Worm (Caenorhabditis elegans) whole organism, early embryonic: ENCODE results near the gene F21G4.6.

ENCODE experiments used
- B0310.2 ChIP-seq: sonication (generic microtip); optimal IDR thresholded peaks from 2 replicates; lab custom pipeline; 2016; ENCODE audit warnings: mild to moderate bottlenecking, missing genetic modification characterization, missing compliant biosample characterization
- F13C5.2 ChIP-seq: sonication (generic microtip); optimal IDR thresholded peaks from 2 replicates; lab custom pipeline; 2017; ENCODE audit warnings: mild to moderate bottlenecking, missing genetic modification characterization, inconsistent platforms, missing compliant biosample characterization
- aly-1 ChIP-seq: sonication (generic microtip); optimal IDR thresholded peaks from 2 replicates; lab custom pipeline; 2016; ENCODE audit warnings: missing genetic modification characterization, missing compliant biosample characterization
- ama-1 ChIP-seq: fragments of 150-350 bp; optimal IDR thresholded peaks from 2 replicates; lab custom pipeline; 2014
- ceh-13 ChIP-seq: fragments of 200-800 bp; sonication (Bioruptor generic); optimal IDR thresholded peaks from 2 replicates; lab custom pipeline; 2018; ENCODE audit warnings: mild to moderate bottlenecking, missing genetic modification characterization, missing compliant biosample characterization
- ceh-36 ChIP-seq: sonication (generic microtip); optimal IDR thresholded peaks from 2 replicates; lab custom pipeline; 2016; ENCODE audit warnings: missing genetic modification characterization, inconsistent platforms, missing compliant biosample characterization
- ets-7 ChIP-seq: sonication (generic microtip); optimal IDR thresholded peaks from 2 replicates; lab custom pipeline; 2016; ENCODE audit warnings: missing genotype, missing genetic modification characterization, missing compliant biosample characterization
- flt-1 ChIP-seq: fragments of 200-800 bp; sonication (Bioruptor generic); IDR thresholded peaks from 2 replicates; pipeline ENCODE4 v1.3.6; 2022; ENCODE audit warnings: missing genetic modification characterization, missing compliant biosample characterization
- hmbx-1 ChIP-seq: sonication (generic microtip); optimal IDR thresholded peaks from 2 replicates; lab custom pipeline; 2016; ENCODE audit warnings: mild to moderate bottlenecking, missing genetic modification characterization, missing compliant biosample characterization
- hmg-4 ChIP-seq: fragments of 200-800 bp; sonication (Bioruptor generic); optimal IDR thresholded peaks from 2 replicates; lab custom pipeline; 2018; ENCODE audit warnings: mild to moderate bottlenecking, missing genetic modification characterization, missing compliant biosample characterization
- hnd-1 ChIP-seq: sonication (generic microtip); optimal IDR thresholded peaks from 2 replicates; lab custom pipeline; 2016; ENCODE audit warnings: missing genetic modification characterization, missing compliant biosample characterization
- pes-1 ChIP-seq: fragments of 200-800 bp; sonication (Bioruptor generic); IDR thresholded peaks from 2 replicates; pipeline ENCODE4 v1.3.6; 2022; ENCODE audit warnings: missing genetic modification reagents, missing genetic modification characterization, missing compliant biosample characterization
- scrt-1 ChIP-seq: fragments of 200-800 bp; sonication (Bioruptor generic); IDR thresholded peaks from 2 replicates; pipeline ENCODE4 v1.3.6; 2022; ENCODE audit warnings: missing genetic modification characterization, missing compliant biosample characterization
- sea-1 ChIP-seq: fragments of 200-800 bp; sonication (Bioruptor generic); conservative IDR thresholded peaks from 2 replicates; pipeline ENCODE4 v1.3.6; 2022; ENCODE audit warnings: missing genetic modification characterization, missing compliant biosample characterization
- tbx-11 ChIP-seq: fragments of 200-800 bp; sonication (Bioruptor generic); IDR thresholded peaks from 2 replicates; pipeline ENCODE4 v1.3.6; 2022; ENCODE audit warnings: missing genetic modification characterization, missing compliant biosample characterization
- tbx-37 ChIP-seq: fragments of 200-800 bp; sonication (Bioruptor generic); conservative IDR thresholded peaks from 2 replicates; pipeline ENCODE4 v1.3.6; 2022; ENCODE audit warnings: missing genetic modification reagents, missing genetic modification characterization, missing compliant biosample characterization
- tra-4 ChIP-seq: sonication (generic microtip); optimal IDR thresholded peaks from 2 replicates; lab custom pipeline; 2017; ENCODE audit warnings: missing genetic modification characterization, missing compliant biosample characterization

F21G4.6 gene

DNA sequence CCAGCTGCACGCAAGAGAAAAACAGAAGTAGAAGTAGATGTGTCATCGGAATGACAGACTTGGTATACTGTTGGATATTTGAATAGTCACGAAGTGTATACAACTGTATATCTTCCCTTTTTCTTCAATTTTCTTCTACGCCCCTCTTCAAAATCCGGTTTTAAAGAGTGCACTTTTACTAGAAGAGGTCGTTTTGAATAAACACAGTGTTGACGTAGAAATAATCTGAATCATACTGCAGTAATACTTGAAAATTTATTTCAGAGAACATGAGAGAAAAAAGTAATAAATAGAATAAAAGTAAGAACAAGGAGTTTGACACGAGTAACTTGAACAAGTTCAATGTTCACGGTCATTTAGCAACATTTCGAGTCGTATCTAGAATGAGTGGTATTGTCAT, 44.7 kb downstream of the F21G4.6 start, which contains the start of gene R07B1.8:
TSS of gene R07B1.8 (minus strand) at position 101 of the 400 bp plus-strand sequence.
- TF ChIP-seq ets-7 (tag; lab: Kevin White, UChicago) (no peak), flt-1 (GFP tag; lab: Robert Waterston, UW) (no peak), scrt-1 (no peak), hmbx-1 (tag; lab: Kevin White, UChicago) (no peak), B0310.2 (tag; lab: Kevin White, UChicago) (no peak), ceh-36 (tag; lab: Kevin White, UChicago) (no peak), pes-1 (GFP tag; lab: Robert Waterston, UW) (no peak), tra-4 (tag; lab: Kevin White, UChicago) (no peak), hmg-4 (GFP tag; lab: Kevin White, UChicago) (no peak), tbx-11 (GFP tag; lab: Robert Waterston, UW) (no peak)

- TF ChIP-seq ets-7 (tag; lab: Kevin White, UChicago) (no peak), tra-4 (tag; lab: Kevin White, UChicago) (no peak), F13C5.2 (tag; lab: Kevin White, UChicago) (no peak), scrt-1 (no peak), hmg-4 (GFP tag; lab: Kevin White, UChicago) (no peak), pes-1 (GFP tag; lab: Robert Waterston, UW) (no peak), tbx-11 (GFP tag; lab: Robert Waterston, UW) (no peak), flt-1 (GFP tag; lab: Robert Waterston, UW) (no peak), tbx-37 (GFP tag; lab: Robert Waterston, UW) (no peak), aly-1 (no peak), sea-1 (no peak), B0310.2 (tag; lab: Kevin White, UChicago) (no peak), hnd-1 (tag; lab: Kevin White, UChicago) (no peak), ama-1 (lab: Kevin White, UChicago) (no peak), ceh-13 (GFP tag; lab: Kevin White, UChicago) (no peak), hmbx-1 (tag; lab: Kevin White, UChicago) (no peak), ceh-36 (tag; lab: Kevin White, UChicago) (no peak)
Measured at ce11 chrX:9869522-9869921, 47.7 kb downstream of the F21G4.6 start, which contains the start of gene R07B1.13. TSS of gene R07B1.13 (plus strand) at chrX:9869822.

DNA sequence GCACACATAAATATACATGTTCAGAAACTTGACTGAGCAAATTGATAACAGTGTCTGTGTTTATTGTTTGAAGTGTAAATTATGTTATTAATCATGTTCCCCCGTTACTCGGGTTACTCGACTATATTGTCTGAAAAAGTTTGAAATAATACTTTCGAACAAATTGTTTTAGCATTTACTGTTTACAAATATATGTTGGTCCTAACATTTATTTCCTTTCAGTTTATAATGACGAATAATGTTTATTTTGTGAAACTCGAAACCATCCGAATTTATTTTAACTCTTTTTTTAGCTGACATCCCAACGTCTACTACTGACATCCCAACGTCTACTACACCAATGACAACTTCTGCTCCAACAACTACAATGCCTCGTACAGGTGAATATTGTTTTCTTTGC, 48.4 kb downstream of the F21G4.6 start, which contains the start of gene R07B1.7:
TSS of gene R07B1.7 (plus strand) at position 301 of the 400 bp plus-strand sequence.
- TF ChIP-seq pes-1 (GFP tag; lab: Robert Waterston, UW) (no peak), ama-1 (lab: Kevin White, UChicago) (no peak), scrt-1 (no peak), tbx-11 (GFP tag; lab: Robert Waterston, UW) (no peak), ets-7 (tag; lab: Kevin White, UChicago) (no peak), sea-1 (no peak), ceh-36 (tag; lab: Kevin White, UChicago) (no peak), hmbx-1 (tag; lab: Kevin White, UChicago) (no peak), hmg-4 (GFP tag; lab: Kevin White, UChicago) (no peak)

- no peak for TF ChIP-seq flt-1 (GFP tag; lab: Robert Waterston, UW)
- TF ChIP-seq pes-1 (GFP tag; lab: Robert Waterston, UW) = no peak
Measured at ce11 chrX:9866355-9866754, 50.9 kb downstream of the F21G4.6 start, which contains the start of gene R07B1.6. TSS of gene R07B1.6 (plus strand) at chrX:9866655.

ce11 chrX:9862916-9863624, 54.2 kb downstream of the F21G4.6 start, which contains the start of the genes gst-36 and R07B1.5:
TSS of gene gst-36 (minus strand) at chrX:9862960.
TSS of gene R07B1.5 (plus strand) at chrX:9863580.
- TF ChIP-seq hnd-1 (tag; lab: Kevin White, UChicago) = no peak
- TF ChIP-seq ceh-13 (GFP tag; lab: Kevin White, UChicago) = no peak
- no peak for TF ChIP-seq tbx-37 (GFP tag; lab: Robert Waterston, UW)
- TF ChIP-seq hmg-4 (GFP tag; lab: Kevin White, UChicago) = no peak
- TF ChIP-seq scrt-1 = no peak
- no peak for TF ChIP-seq ama-1 (lab: Kevin White, UChicago)
- no peak for TF ChIP-seq tra-4 (tag; lab: Kevin White, UChicago)
- no peak for TF ChIP-seq sea-1
- TF ChIP-seq tbx-11 (GFP tag; lab: Robert Waterston, UW) = no peak
- no peak for TF ChIP-seq ceh-36 (tag; lab: Kevin White, UChicago)
- no peak for TF ChIP-seq aly-1
- no peak for TF ChIP-seq flt-1 (GFP tag; lab: Robert Waterston, UW)
- no peak for TF ChIP-seq pes-1 (GFP tag; lab: Robert Waterston, UW)
- no peak for TF ChIP-seq B0310.2 (tag; lab: Kevin White, UChicago)
- TF ChIP-seq F13C5.2 (tag; lab: Kevin White, UChicago) = no peak
- TF ChIP-seq ets-7 (tag; lab: Kevin White, UChicago) = no peak
